Worm (Caenorhabditis elegans) whole organism, midembryonic: ENCODE measurements around the gene F53F1.3.

Source experiments
- T22C8.4 ChIP-seq: fragments of 200-800 bp; sonication (Bioruptor generic); IDR thresholded peaks from 2 replicates; pipeline ENCODE4 v1.3.6; 2022; ENCODE audit warnings: missing genetic modification characterization, missing compliant biosample characterization
- cog-1 ChIP-seq: sonication (generic microtip); optimal IDR thresholded peaks from 2 replicates; lab custom pipeline; 2016; ENCODE audit warnings: missing genetic modification characterization, missing compliant biosample characterization
- flt-1 ChIP-seq: fragments of 200-800 bp; sonication (Bioruptor generic); IDR thresholded peaks from 2 replicates; pipeline ENCODE4 v1.3.6; 2022; ENCODE audit warnings: missing genetic modification characterization, missing compliant biosample characterization
- klf-2 ChIP-seq: fragments of 200-800 bp; sonication (Bioruptor generic); conservative IDR thresholded peaks from 2 replicates; pipeline ENCODE4 v1.3.6; 2022; ENCODE audit warnings: missing genetic modification reagents, missing genetic modification characterization, missing compliant biosample characterization
- med-1 ChIP-seq: sonication (generic microtip); optimal IDR thresholded peaks from 2 replicates; lab custom pipeline; 2017; ENCODE audit warnings: missing genetic modification characterization, mild to moderate bottlenecking, missing compliant biosample characterization, antibody characterized with exemption, missing genetic modification reagents; ENCODE audit not compliant: insufficient read depth
- ref-1 ChIP-seq: fragments of 200-800 bp; sonication (Bioruptor generic); conservative IDR thresholded peaks from 2 replicates; pipeline ENCODE4 v1.3.6; 2022; ENCODE audit warnings: missing genetic modification reagents, missing genetic modification characterization, missing compliant biosample characterization
- tab-1 ChIP-seq: fragments of 200-800 bp; sonication (Bioruptor generic); IDR thresholded peaks from 2 replicates; pipeline ENCODE4 v1.3.6; 2022; ENCODE audit warnings: missing genetic modification characterization, missing compliant biosample characterization
- ztf-23 ChIP-seq: fragments of 200-800 bp; sonication (Bioruptor generic); IDR thresholded peaks from 2 replicates; pipeline ENCODE4 v1.3.6; 2022; ENCODE audit warnings: missing genetic modification reagents, missing genetic modification characterization, missing compliant biosample characterization
- ztf-29 ChIP-seq: fragments of 200-800 bp; sonication (Bioruptor generic); IDR thresholded peaks from 2 replicates; pipeline ENCODE4 v1.3.6; 2022; ENCODE audit warnings: missing genetic modification reagents, missing genetic modification characterization, missing compliant biosample characterization

The F53F1.3 gene

ce11 chrV:13372821-13373220 is 35.2 kb upstream of the F53F1.3 start:
- no peak for TF ChIP-seq tab-1
- TF ChIP-seq ztf-29 = no peak
- no peak for TF ChIP-seq ztf-23
- no peak for TF ChIP-seq T22C8.4 (GFP tag; lab: Robert Waterston, UW)
- TF ChIP-seq flt-1 = no peak
- TF ChIP-seq cog-1 (tag; lab: Kevin White, UChicago) = no peak
- TF ChIP-seq med-1 (GFP tag; lab: Kevin White, UChicago) = no peak
- no peak for TF ChIP-seq klf-2 (GFP tag; lab: Robert Waterston, UW)
- no peak for TF ChIP-seq ref-1 (GFP tag; lab: Robert Waterston, UW)

- TF ChIP-seq flt-1 = no peak
- no peak for TF ChIP-seq ztf-23
- no peak for TF ChIP-seq ztf-29
- no peak for TF ChIP-seq med-1 (GFP tag; lab: Kevin White, UChicago)
- no peak for TF ChIP-seq tab-1
These were observed 34.4 kb upstream of the F53F1.3 start for ce11 chrV:13373643-13374042.

- no peak for TF ChIP-seq T22C8.4 (GFP tag; lab: Robert Waterston, UW)
- TF ChIP-seq ztf-23 = no peak
- peak; percentile 59; the same call in 1 of the 2 replicates for TF ChIP-seq flt-1
These were observed 33.5 kb upstream of the F53F1.3 start for ce11 chrV:13374532-13374931.

- TF ChIP-seq tab-1 (no peak), ztf-29 (no peak), cog-1 (tag; lab: Kevin White, UChicago) (no peak), flt-1 (no peak), ref-1 (GFP tag; lab: Robert Waterston, UW) (no peak), klf-2 (GFP tag; lab: Robert Waterston, UW) (no peak), ztf-23 (no peak), med-1 (GFP tag; lab: Kevin White, UChicago) (no peak), T22C8.4 (GFP tag; lab: Robert Waterston, UW) (no peak)
These were observed 32.2 kb upstream of the F53F1.3 start for ce11 chrV:13375861-13376260.

- TF ChIP-seq klf-2 (GFP tag; lab: Robert Waterston, UW) (no peak), ref-1 (GFP tag; lab: Robert Waterston, UW) (no peak), ztf-23 (no peak)
These were observed 30.9 kb upstream of the F53F1.3 start for ce11 chrV:13377130-13377529.

- TF ChIP-seq klf-2 (GFP tag; lab: Robert Waterston, UW) = no peak
- no peak for TF ChIP-seq T22C8.4 (GFP tag; lab: Robert Waterston, UW)
- no peak for TF ChIP-seq ztf-29
- TF ChIP-seq ref-1 (GFP tag; lab: Robert Waterston, UW) = no peak
- TF ChIP-seq ztf-23 = no peak
- no peak for TF ChIP-seq med-1 (GFP tag; lab: Kevin White, UChicago)
- TF ChIP-seq tab-1 = no peak
- no peak for TF ChIP-seq cog-1 (tag; lab: Kevin White, UChicago)
- TF ChIP-seq flt-1 = no peak
These were observed 27.9 kb upstream of the F53F1.3 start, which contains the start of gene ifbp-1 for ce11 chrV:13380178-13380577. ifbp-1 (minus strand) TSS chrV:13380262.

- TF ChIP-seq ref-1 (GFP tag; lab: Robert Waterston, UW) (no peak), ztf-23 (no peak), T22C8.4 (GFP tag; lab: Robert Waterston, UW) (no peak), tab-1 (no peak), cog-1 (tag; lab: Kevin White, UChicago) (no peak), med-1 (GFP tag; lab: Kevin White, UChicago) (no peak), flt-1 (no peak), klf-2 (GFP tag; lab: Robert Waterston, UW) (no peak), ztf-29 (no peak)
These were observed 27.1 kb upstream of the F53F1.3 start, which contains the start of gene cpz-2 for ce11 chrV:13380980-13381379. cpz-2 (plus strand) TSS chrV:13381189.

- no peak for TF ChIP-seq cog-1 (tag; lab: Kevin White, UChicago)
These were observed 22.2 kb upstream of the F53F1.3 start, which contains the start of gene gcy-34 for ce11 chrV:13385798-13386197. gcy-34 (minus strand) TSS chrV:13385898.

- TF ChIP-seq med-1 (GFP tag; lab: Kevin White, UChicago) (no peak), ref-1 (GFP tag; lab: Robert Waterston, UW) (no peak), T22C8.4 (GFP tag; lab: Robert Waterston, UW) (no peak), cog-1 (tag; lab: Kevin White, UChicago) (no peak), ztf-23 (no peak), klf-2 (GFP tag; lab: Robert Waterston, UW) (no peak)
These were observed 20.6 kb upstream of the F53F1.3 start for ce11 chrV:13387472-13387871.

- TF ChIP-seq ztf-23 (no peak), T22C8.4 (GFP tag; lab: Robert Waterston, UW) (no peak), med-1 (GFP tag; lab: Kevin White, UChicago) (no peak), flt-1 (no peak), tab-1 (no peak), ztf-29 (no peak), cog-1 (tag; lab: Kevin White, UChicago) (no peak), klf-2 (GFP tag; lab: Robert Waterston, UW) (no peak), ref-1 (GFP tag; lab: Robert Waterston, UW) (no peak)
These were observed 19.1 kb upstream of the F53F1.3 start for ce11 chrV:13388961-13389360.

- TF ChIP-seq ref-1 (GFP tag; lab: Robert Waterston, UW) (no peak), flt-1 (no peak)
These were observed 18.6 kb upstream of the F53F1.3 start for ce11 chrV:13389454-13389853.
